Worm (Caenorhabditis elegans) whole organism, L4 larva: ENCODE measurements around the gene C01B10.7.

Source experiments
- T20F7.1 ChIP-seq: fragments of 200-800 bp; sonication (Bioruptor generic); optimal IDR thresholded peaks from 2 replicates; lab custom pipeline; 2018; ENCODE audit warnings: mild to moderate bottlenecking, missing genetic modification characterization, missing compliant biosample characterization
- Y48G9A.11 ChIP-seq: fragments of 200-800 bp; sonication (Bioruptor generic); IDR thresholded peaks from 2 replicates; pipeline ENCODE4 v1.3.6; 2022; ENCODE audit warnings: missing genetic modification reagents, missing genetic modification characterization, missing compliant biosample characterization
- dmd-8 ChIP-seq: fragments of 200-800 bp; sonication (Bioruptor generic); IDR thresholded peaks from 2 replicates; pipeline ENCODE4 v1.3.6; 2022; ENCODE audit warnings: missing genetic modification characterization, missing compliant biosample characterization
- fkh-10 ChIP-seq: fragments of 150-350 bp; optimal IDR thresholded peaks from 2 replicates; lab custom pipeline; 2014; ENCODE audit warnings: missing biosample characterization, missing genetic modification reagents, missing genetic modification characterization
- nhr-28 ChIP-seq: fragments of 150-350 bp; optimal IDR thresholded peaks from 2 replicates; lab custom pipeline; 2014; ENCODE audit warnings: missing biosample characterization, missing genetic modification characterization
- nhr-76 ChIP-seq: fragments of 150-350 bp; optimal IDR thresholded peaks from 2 replicates; lab custom pipeline; 2014; ENCODE audit warnings: missing biosample characterization, missing genetic modification characterization
- unc-62 ChIP-seq, 3 experiments: fragments of 150-350 bp in 1 of 3; sonication (generic microtip); optimal IDR thresholded peaks in 2 of 3; peaks in 1 of 3; 1 replicate in 1 of 3; 2 replicates in 2 of 3; lab custom pipeline; 2014 to 2017; ENCODE audit warnings: missing biosample characterization in 3 of 3, missing genetic modification characterization in 3 of 3, missing genetic modification reagents in 3 of 3, missing genotype in 1 of 3

ce11 chrIV:6638256-6638655, at the start of gene C01B10.7:
- TF ChIP-seq dmd-8 (GFP tag; lab: Robert Waterston, UW) (no peak), nhr-76 (tag; lab: Kevin White, UChicago) (no peak), T20F7.1 (GFP tag; lab: Kevin White, UChicago) (no peak), nhr-28 (tag; lab: Kevin White, UChicago) (no peak), unc-62 (GFP tag; optimal IDR thresholded peaks at IDR 0.05 in 1 of 2; lab: Kevin White, UChicago) (no peak), unc-62 (tag; optimal IDR thresholded peaks at IDR 0.05; lab: Kevin White, UChicago) (no peak), fkh-10 (GFP tag; lab: Kevin White, UChicago) (no peak), Y48G9A.11 (GFP tag; lab: Robert Waterston, UW) (no peak)
